Worm (Caenorhabditis elegans): ENCODE data around the gene fbxa-150.

DNA sequence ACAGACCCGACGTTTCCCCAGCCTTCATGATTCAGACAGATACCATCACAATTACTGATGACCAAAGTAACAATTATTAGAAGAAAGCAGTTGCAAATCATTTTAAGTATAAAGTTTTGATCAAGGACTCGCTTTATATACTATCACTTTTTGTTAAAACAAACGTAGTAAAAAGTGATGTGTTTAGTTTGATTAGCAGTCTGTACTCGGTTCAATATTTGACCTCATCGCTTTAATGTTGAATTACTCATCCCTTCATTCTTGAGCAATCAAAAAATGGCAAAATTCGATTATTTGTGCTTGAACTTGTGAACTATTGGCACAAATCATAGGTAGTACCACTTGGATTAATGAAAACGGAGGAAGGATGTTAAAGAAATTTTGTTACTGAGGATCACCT lies 35.9 kb downstream of the fbxa-150 start, which contains the start of gene abf-4:
- no peak for TF ChIP-seq tab-1 (GFP tag; IDR thresholded peaks at IDR 0.05)
- TF ChIP-seq T22C8.4 (GFP tag; IDR thresholded peaks at IDR 0.05), result no peak
- no peak for TF ChIP-seq ref-1 (GFP tag; conservative IDR thresholded peaks at IDR 0.05)
- TF ChIP-seq cog-1 (tag; optimal IDR thresholded peaks at IDR 0.05), result no peak
- no peak for TF ChIP-seq ztf-29 (GFP tag; IDR thresholded peaks at IDR 0.05)
- no peak for TF ChIP-seq flt-1 (GFP tag; IDR thresholded peaks at IDR 0.05)
- no peak for TF ChIP-seq ztf-23 (GFP tag; IDR thresholded peaks at IDR 0.05)
